Worm (Caenorhabditis elegans): ENCODE data around the gene F26F12.2.
A peak's percentile ranks its signal among the peaks of the same experiment; 100 is the strongest.

F26F12.2 gene

DNA sequence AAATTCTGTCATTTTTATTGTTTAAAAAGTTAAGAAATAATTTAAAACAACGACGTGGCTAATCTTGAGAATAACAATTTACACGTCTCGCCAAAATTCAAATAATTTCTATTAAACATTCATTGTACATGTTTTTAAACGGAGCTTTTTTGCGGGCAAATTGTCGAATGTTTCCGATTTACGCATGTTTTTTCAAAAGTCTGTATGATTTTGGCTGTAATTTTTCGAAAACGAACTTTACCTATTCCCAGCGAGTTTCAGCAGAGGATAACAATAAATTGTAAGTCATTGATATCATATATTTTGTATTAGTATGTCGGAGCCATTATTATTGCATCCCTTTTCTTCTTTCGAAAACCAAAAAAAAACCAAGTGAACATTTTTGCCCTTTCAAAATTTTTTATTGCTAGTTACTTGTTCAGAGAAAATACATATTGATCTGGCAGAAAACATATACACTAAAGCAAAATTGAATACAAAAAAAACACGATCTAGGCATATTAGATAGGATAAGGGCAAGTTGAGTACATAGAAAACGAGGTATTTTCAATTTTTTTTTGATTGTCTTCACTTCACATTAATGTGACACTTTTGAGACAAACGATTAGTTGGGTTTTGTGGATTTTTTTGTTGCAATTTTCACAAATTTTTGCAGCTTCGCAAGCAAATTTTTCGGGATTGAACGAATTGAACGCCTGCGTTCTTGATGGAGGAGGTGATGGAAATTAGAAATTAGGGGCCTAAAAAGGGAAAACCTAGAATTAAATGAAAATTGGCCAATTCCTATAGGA lies at the start of gene F26F12.2:
TSS of gene F26F12.2 (minus strand) at position 38 of the 791 bp plus-strand sequence.
- TF ChIP-seq chd-7 (tag; optimal IDR thresholded peaks at IDR 0.05) (peak; percentile 25), cebp-2 (GFP tag; IDR thresholded peaks at IDR 0.05) (0 out of 2 replicates have a peak, but pooled peaks have one; percentile 41), tbx-9 (tag; optimal IDR thresholded peaks at IDR 0.05; ENCODE audit: borderline replicate concordance) (no peak), hrde-1 (tag; optimal IDR thresholded peaks at IDR 0.05; ENCODE audit: borderline replicate concordance) (no peak), cebp-1 (GFP tag; IDR thresholded peaks at IDR 0.05) (no peak; the same call in none of the 2 replicates), cebp-1 (tag; optimal IDR thresholded peaks at IDR 0.05) (peak; percentile 69), lin-40 (tag; optimal IDR thresholded peaks at IDR 0.05) (peak; percentile 50), zim-3 (tag; optimal IDR thresholded peaks at IDR 0.05) (no peak), madf-6 (GFP tag; IDR thresholded peaks at IDR 0.05) (0 out of 2 replicates have a peak, but pooled peaks have one; percentile 4), mel-28 (tag; optimal IDR thresholded peaks at IDR 0.05; ENCODE audit: borderline replicate concordance) (peak; percentile 77), nfya-1 (tag; optimal IDR thresholded peaks at IDR 0.05; ENCODE audit: borderline replicate concordance, insufficient read depth) (no peak), rcor-1 (GFP tag; IDR thresholded peaks at IDR 0.05) (no peak), lag-1 (GFP tag; IDR thresholded peaks at IDR 0.05) (no peak), dpff-1 (tag; optimal IDR thresholded peaks at IDR 0.05) (no peak), ama-1 (optimal IDR thresholded peaks at IDR 0.05) (peak; percentile 47), ama-1 (GFP tag; optimal IDR thresholded peaks at IDR 0.05) (no peak), ztf-28 (GFP tag; IDR thresholded peaks at IDR 0.05) (peak; percentile 10; the same call in 1 of the 2 replicates), Y95B8A.8 (GFP tag; IDR thresholded peaks at IDR 0.05) (0 out of 2 replicates have a peak, but pooled peaks have one; percentile 56), F37B4.10 (GFP tag; IDR thresholded peaks at IDR 0.05) (0 out of 2 replicates have a peak, but pooled peaks have one; percentile 43), Y53F4B.3 (GFP tag; IDR thresholded peaks at IDR 0.05) (no peak; the same call in 1 of the 2 replicates), F57C9.4 (tag; optimal IDR thresholded peaks at IDR 0.05) (peak; percentile 46), atf-7 (tag; optimal IDR thresholded peaks at IDR 0.05) (peak; percentile 19), attf-5 (GFP tag; optimal IDR thresholded peaks at IDR 0.05) (peak; percentile 43), repo-1 (tag; optimal IDR thresholded peaks at IDR 0.05) (peak; percentile 48), mes-4 (tag; optimal IDR thresholded peaks at IDR 0.05) (no peak), ZK185.1 (tag; optimal IDR thresholded peaks at IDR 0.05; ENCODE audit: poor library complexity, severe bottlenecking) (peak; percentile 75), hsf-1 (GFP tag; IDR thresholded peaks at IDR 0.05) (peak; percentile 8; the same call in 1 of the 2 replicates), fkh-3 (tag; optimal IDR thresholded peaks at IDR 0.05) (peak; percentile 26)

DNA sequence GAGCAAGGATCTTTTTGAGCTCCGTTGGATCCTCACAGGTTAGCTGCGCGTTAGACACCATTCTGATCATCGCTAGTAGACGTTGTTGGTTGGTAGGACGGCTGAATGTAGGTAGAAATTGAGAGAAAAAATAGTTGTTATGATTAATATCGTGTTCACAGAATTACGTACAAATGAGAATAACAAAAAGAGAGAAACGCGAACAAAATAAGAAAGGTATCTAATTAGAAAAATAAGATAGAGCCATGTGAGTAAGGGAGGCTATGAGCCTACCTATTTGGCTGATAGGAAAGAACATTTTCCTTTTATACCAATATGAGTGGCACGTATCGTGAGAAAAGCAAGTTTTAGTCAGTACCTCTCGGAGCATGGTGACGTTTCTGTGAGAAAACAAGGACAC lies 45.3 kb upstream of the F26F12.2 start, which contains the start of gene C04E6.8:
TSS of gene C04E6.8 (minus strand) at position 101 of the 400 bp plus-strand sequence.
- no peak for TF ChIP-seq rcor-1 (GFP tag; IDR thresholded peaks at IDR 0.05)
- no peak for TF ChIP-seq Y79H2A.3 (GFP tag; conservative IDR thresholded peaks at IDR 0.05)
- no peak for TF ChIP-seq hmg-20 (GFP tag; IDR thresholded peaks at IDR 0.05)
- no peak for TF ChIP-seq hrde-1 (tag; optimal IDR thresholded peaks at IDR 0.05; ENCODE audit: borderline replicate concordance)
- TF ChIP-seq nhr-120 (GFP tag; IDR thresholded peaks at IDR 0.05), result no peak
- no peak for TF ChIP-seq hsf-1 (GFP tag; IDR thresholded peaks at IDR 0.05)
- TF ChIP-seq rec-8 (tag; optimal IDR thresholded peaks at IDR 0.05), result no peak
- TF ChIP-seq ets-4 (GFP tag; optimal IDR thresholded peaks at IDR 0.05), result no peak
- no peak for TF ChIP-seq dpl-1 (GFP tag; optimal IDR thresholded peaks at IDR 0.05)
- TF ChIP-seq ccch-3 (GFP tag; optimal IDR thresholded peaks at IDR 0.05), result no peak
- TF ChIP-seq sptf-2 (GFP tag; optimal IDR thresholded peaks at IDR 0.05), result no peak
- no peak for TF ChIP-seq attf-6 (GFP tag; IDR thresholded peaks at IDR 0.05)
